Fruit fly (Drosophila melanogaster): ENCODE data around the gene Ilp5.

DNA sequence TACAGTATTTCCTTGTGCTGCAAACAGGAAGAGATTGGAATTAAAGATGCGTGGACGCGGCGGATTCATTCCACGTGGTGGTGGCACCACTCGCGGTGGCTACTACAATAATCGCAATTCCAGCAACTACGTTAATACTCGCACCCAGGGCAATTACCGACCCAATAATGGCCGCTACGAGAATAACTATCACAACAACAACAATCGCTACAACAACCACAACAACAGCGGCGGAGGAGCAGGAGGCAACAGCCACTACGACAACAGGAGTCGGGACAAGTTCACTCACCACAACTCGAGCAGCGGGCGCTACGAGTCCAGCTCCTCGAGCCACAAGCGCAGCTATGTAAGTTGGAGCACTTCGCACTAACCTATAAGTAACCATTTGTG lies 41.4 kb upstream of the Ilp5 start:
- TF ChIP-seq CG17806 (tag; optimal IDR thresholded peaks at IDR 0.05) (no peak), D1 (tag; optimal IDR thresholded peaks at IDR 0.05) (no peak), fd96Ca (GFP tag; IDR thresholded peaks at IDR 0.05) (no peak), EcR (GFP tag; optimal IDR thresholded peaks at IDR 0.05) (no peak), CG13204 (GFP tag; optimal IDR thresholded peaks at IDR 0.05) (no peak)

All from whole organism, pupa.